Worm (Caenorhabditis elegans): ENCODE data around the gene brd-1.

Gene brd-1

ce11 chrIII:6885889-6886288 is 3.4 kb downstream of the brd-1 start:
- TF ChIP-seq fos-1 (tag; optimal IDR thresholded peaks at IDR 0.05) = no peak
- no peak for TF ChIP-seq nhr-12 (tag; optimal IDR thresholded peaks at IDR 0.05)
- TF ChIP-seq elt-3 (tag; optimal IDR thresholded peaks at IDR 0.05) = no peak
- TF ChIP-seq alr-1 (tag; optimal IDR thresholded peaks at IDR 0.05) = no peak
- TF ChIP-seq ama-1 (optimal IDR thresholded peaks at IDR 0.05) = no peak
- TF ChIP-seq ztf-11 (tag; optimal IDR thresholded peaks at IDR 0.05) = no peak
- TF ChIP-seq ZK546.5 (tag; optimal IDR thresholded peaks at IDR 0.05) = no peak
- no peak for TF ChIP-seq unc-39 (tag; optimal IDR thresholded peaks at IDR 0.05)
- TF ChIP-seq Y55F3AM.14 (GFP tag; optimal IDR thresholded peaks at IDR 0.05) = no peak
- TF ChIP-seq ceh-16 (tag; optimal IDR thresholded peaks at IDR 0.05) = no peak
- TF ChIP-seq F13H6.1 (tag; optimal IDR thresholded peaks at IDR 0.05) = no peak
- no peak for TF ChIP-seq unc-55 (GFP tag; optimal IDR thresholded peaks at IDR 0.05)
- no peak for TF ChIP-seq unc-62 (GFP tag; optimal IDR thresholded peaks at IDR 0.05)
- TF ChIP-seq nhr-11 (tag; optimal IDR thresholded peaks at IDR 0.05) = no peak
- no peak for TF ChIP-seq nhr-129 (tag; optimal IDR thresholded peaks at IDR 0.05)
- no peak for TF ChIP-seq nhr-25 (tag; optimal IDR thresholded peaks at IDR 0.05)

- TF ChIP-seq mbf-1 (tag; optimal IDR thresholded peaks at IDR 0.05) = no peak
- TF ChIP-seq ceh-82 (tag; optimal IDR thresholded peaks at IDR 0.05) = no peak
- TF ChIP-seq elt-1 (tag; optimal IDR thresholded peaks at IDR 0.05) = no peak
- no peak for TF ChIP-seq unc-39 (tag; optimal IDR thresholded peaks at IDR 0.05)
- TF ChIP-seq gmeb-1 (tag; optimal IDR thresholded peaks at IDR 0.05) = no peak
- no peak for TF ChIP-seq egl-27 (tag; optimal IDR thresholded peaks at IDR 0.05)
- no peak for TF ChIP-seq unc-62 (GFP tag; optimal IDR thresholded peaks at IDR 0.05)
- no peak for TF ChIP-seq sma-9 (GFP tag; optimal IDR thresholded peaks at IDR 0.05)
- no peak for TF ChIP-seq sma-9 (tag; optimal IDR thresholded peaks at IDR 0.05)
- TF ChIP-seq snpc-4 (tag; optimal IDR thresholded peaks at IDR 0.05) = no peak
- no peak for TF ChIP-seq nhr-10 (tag; optimal IDR thresholded peaks at IDR 0.05)
- no peak for TF ChIP-seq blmp-1 (tag; optimal IDR thresholded peaks at IDR 0.05; ENCODE audit: insufficient read depth)
- no peak for TF ChIP-seq C34F6.9 (tag; optimal IDR thresholded peaks at IDR 0.05)
- TF ChIP-seq nhr-129 (tag; optimal IDR thresholded peaks at IDR 0.05) = no peak
- no peak for TF ChIP-seq ztf-11 (tag; optimal IDR thresholded peaks at IDR 0.05)
- TF ChIP-seq ZK546.5 (tag; optimal IDR thresholded peaks at IDR 0.05) = no peak
- TF ChIP-seq lin-11 (tag; optimal IDR thresholded peaks at IDR 0.05) = no peak
- TF ChIP-seq nhr-23 (tag; optimal IDR thresholded peaks at IDR 0.05) = no peak
- TF ChIP-seq ama-1 (optimal IDR thresholded peaks at IDR 0.05) = no peak
- TF ChIP-seq nhr-25 (tag; optimal IDR thresholded peaks at IDR 0.05) = no peak
Observed at ce11 chrIII:6884203-6884602, 5.1 kb downstream of the brd-1 start, which contains the start of gene med-2. Gene med-2 (plus strand): TSS chrIII:6884503.

ce11 chrIII:6881745-6882144 is 7.6 kb downstream of the brd-1 start:
- TF ChIP-seq dmd-4 (tag; optimal IDR thresholded peaks at IDR 0.05) (no peak), lin-13 (GFP tag; optimal IDR thresholded peaks at IDR 0.05) (no peak), ZK546.5 (tag; optimal IDR thresholded peaks at IDR 0.05) (no peak), lsy-2 (tag; optimal IDR thresholded peaks at IDR 0.05) (no peak), mbf-1 (tag; optimal IDR thresholded peaks at IDR 0.05) (no peak), ama-1 (optimal IDR thresholded peaks at IDR 0.05) (no peak), gmeb-1 (tag; optimal IDR thresholded peaks at IDR 0.05) (no peak), nhr-6 (tag; optimal IDR thresholded peaks at IDR 0.05) (no peak), nhr-10 (tag; optimal IDR thresholded peaks at IDR 0.05) (no peak), sma-3 (GFP tag; optimal IDR thresholded peaks at IDR 0.05) (no peak), unc-55 (GFP tag; optimal IDR thresholded peaks at IDR 0.05) (no peak), elt-3 (tag; optimal IDR thresholded peaks at IDR 0.05) (no peak)

- TF ChIP-seq lsy-2 (tag; optimal IDR thresholded peaks at IDR 0.05) = peak in 1 of 2 experiments; percentile 4
- TF ChIP-seq nhr-21 (tag; optimal IDR thresholded peaks at IDR 0.05) = peak; percentile 5
- no peak for TF ChIP-seq skn-1 (tag; optimal IDR thresholded peaks at IDR 0.05)
Observed at ce11 chrIII:6880797-6881196, 8.5 kb downstream of the brd-1 start, which contains the start of gene K04C2.7. Gene K04C2.7 (plus strand): TSS chrIII:6881097.

- TF ChIP-seq crh-2 (tag; optimal IDR thresholded peaks at IDR 0.05) (no peak), lin-39 (tag; optimal IDR thresholded peaks at IDR 0.05) (no peak), C34F6.9 (tag; optimal IDR thresholded peaks at IDR 0.05) (no peak), gmeb-1 (tag; optimal IDR thresholded peaks at IDR 0.05) (no peak), unc-62 (GFP tag; optimal IDR thresholded peaks at IDR 0.05) (no peak), ama-1 (optimal IDR thresholded peaks at IDR 0.05) (peak; percentile 23), aly-2 (tag; optimal IDR thresholded peaks at IDR 0.05) (no peak), nhr-10 (tag; optimal IDR thresholded peaks at IDR 0.05) (no peak), snpc-4 (tag; optimal IDR thresholded peaks at IDR 0.05) (no peak), alr-1 (tag; optimal IDR thresholded peaks at IDR 0.05) (no peak), nhr-12 (tag; optimal IDR thresholded peaks at IDR 0.05) (no peak), sem-4 (tag; optimal IDR thresholded peaks at IDR 0.05) (no peak), dmd-4 (tag; optimal IDR thresholded peaks at IDR 0.05) (no peak), nhr-6 (tag; optimal IDR thresholded peaks at IDR 0.05) (peak; percentile 2), lin-11 (tag; optimal IDR thresholded peaks at IDR 0.05) (no peak), ztf-4 (tag; optimal IDR thresholded peaks at IDR 0.05) (peak; percentile 24), peb-1 (tag; optimal IDR thresholded peaks at IDR 0.05) (no peak), F13H6.1 (tag; optimal IDR thresholded peaks at IDR 0.05) (peak; percentile 38), sma-9 (GFP tag; optimal IDR thresholded peaks at IDR 0.05) (peak; percentile 47), sma-9 (tag; optimal IDR thresholded peaks at IDR 0.05) (no peak), ZK546.5 (tag; optimal IDR thresholded peaks at IDR 0.05) (no peak), lin-13 (GFP tag; optimal IDR thresholded peaks at IDR 0.05) (peak; percentile 68), ceh-82 (tag; optimal IDR thresholded peaks at IDR 0.05) (no peak), nhr-129 (tag; optimal IDR thresholded peaks at IDR 0.05) (peak; percentile 36), elt-1 (tag; optimal IDR thresholded peaks at IDR 0.05) (no peak), lsy-2 (tag; optimal IDR thresholded peaks at IDR 0.05) (peak in 1 of 2 experiments; percentile 59), elt-3 (tag; optimal IDR thresholded peaks at IDR 0.05) (no peak)
Observed at ce11 chrIII:6873724-6874123, 15.6 kb downstream of the brd-1 start.
